Fruit fly (Drosophila melanogaster) whole organism, embryonic: ENCODE results near the gene CG6791.

Source experiments
- CG1024 ChIP-seq: fragments of 200-800 bp; sonication (Bioruptor generic); IDR thresholded peaks from 2 replicates; pipeline ENCODE4 v1.3.6; 2022; ENCODE audit warnings: missing biosample characterization, missing genetic modification characterization
- CG16815 ChIP-seq: fragments of 200-800 bp; sonication (Bioruptor generic); optimal IDR thresholded peaks from 3 replicates; lab custom pipeline; 2017; ENCODE audit warnings: missing biosample characterization, mild to moderate bottlenecking, missing genetic modification characterization
- CG2199 ChIP-seq: fragments of 200-800 bp; sonication (Bioruptor generic); IDR thresholded peaks from 3 replicates; pipeline ENCODE4 v1.3.6; 2022; ENCODE audit warnings: missing biosample characterization, missing genetic modification characterization
- CG30431 ChIP-seq: fragments of 200-800 bp; sonication (Bioruptor generic); optimal IDR thresholded peaks from 2 replicates; lab custom pipeline; 2017; ENCODE audit warnings: missing biosample characterization, missing genetic modification characterization
- CG4730 ChIP-seq: fragments of 200-800 bp; sonication (Bioruptor generic); IDR thresholded peaks from 2 replicates; pipeline ENCODE4 v1.3.6; 2022; ENCODE audit warnings: missing biosample characterization, missing genetic modification characterization
- Lpt ChIP-seq: fragments of >200 bp; optimal IDR thresholded peaks from 2 replicates; lab custom pipeline; 2018; ENCODE audit warnings: missing biosample characterization, missing genetic modification characterization
- YL-1 ChIP-seq: fragments of 200-800 bp; sonication (Bioruptor generic); optimal IDR thresholded peaks from 3 replicates; lab custom pipeline; 2017; ENCODE audit warnings: missing biosample characterization, mild to moderate bottlenecking, missing genetic modification characterization
- gsb-n ChIP-seq: fragments of 200-800 bp; sonication (Bioruptor generic); optimal IDR thresholded peaks from 3 replicates; lab custom pipeline; 2018; ENCODE audit warnings: missing biosample characterization, mild to moderate bottlenecking, missing genetic modification characterization
- insv ChIP-seq, 2 experiments: fragments of 200-800 bp; sonication (Bioruptor generic); optimal IDR thresholded peaks; 3 replicates each; lab custom pipeline; 2016 to 2018; ENCODE audit warnings: missing biosample characterization in 2 of 2, missing genetic modification characterization in 2 of 2
- inv ChIP-seq: fragments of 200-800 bp; sonication (Bioruptor generic); IDR thresholded peaks from 2 replicates; pipeline ENCODE4 v1.3.6; 2022; ENCODE audit warnings: missing biosample characterization, missing genetic modification characterization; ENCODE audit not compliant: partially characterized antibody
- nmo ChIP-seq: fragments of 200-800 bp; sonication (Bioruptor generic); optimal IDR thresholded peaks from 2 replicates; lab custom pipeline; 2018; ENCODE audit warnings: missing biosample characterization, mild to moderate bottlenecking, missing genetic modification characterization, moderate library complexity

dm6 chr3R:11623025-11623424, 33.1 kb upstream of the CG6791 start, which contains the start of gene CG14711:
- peak; percentile 66 for TF ChIP-seq CG30431 (GFP tag; lab: Kevin White, UChicago)
- TF ChIP-seq inv (GFP tag; lab: Robert Waterston, UW): peak; percentile 69
- peak; percentile 80 for TF ChIP-seq CG4730 (GFP tag; lab: Robert Waterston, UW)
- peak; percentile 44; the same call in 1 of the 2 replicates for TF ChIP-seq CG1024
- TF ChIP-seq gsb-n (tag; lab: Kevin White, UChicago): no peak
- peak in 1 of 2 experiments; percentile 63 for TF ChIP-seq insv (GFP tag; optimal IDR thresholded peaks at IDR 0.05; lab: Kevin White, UChicago)
- TF ChIP-seq CG2199 (GFP tag; lab: Robert Waterston, UW): 0 out of 3 replicates have a peak, but pooled peaks have one; percentile 43
- no peak for TF ChIP-seq Lpt (GFP tag; lab: Kevin White, UChicago)
- peak; percentile 91 for TF ChIP-seq YL-1
- peak; percentile 69 for TF ChIP-seq CG16815 (GFP tag; lab: Kevin White, UChicago)
- peak; percentile 90 for TF ChIP-seq nmo
